Worm (Caenorhabditis elegans): ENCODE measurements around the gene hsp-90.

DNA sequence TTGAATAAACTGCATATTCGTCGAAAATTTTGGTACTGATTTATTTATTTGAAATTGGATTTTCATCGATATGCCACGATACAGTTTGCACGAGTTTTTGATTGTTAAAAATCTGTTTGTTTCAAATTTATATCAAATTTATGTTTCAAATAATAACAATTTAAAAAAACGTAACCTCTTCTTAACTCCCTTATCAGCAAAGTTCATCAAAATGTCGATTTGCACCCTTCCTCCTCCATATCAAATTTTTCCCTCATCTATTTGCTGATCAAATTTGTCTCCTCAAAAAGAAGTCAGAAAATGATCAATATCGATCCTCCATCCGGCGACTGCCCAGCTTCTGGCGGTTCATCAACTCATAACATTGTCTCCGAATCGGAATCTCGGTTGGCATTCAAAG, 26.4 kb downstream of the hsp-90 start, which contains the start of gene ssp-33:
- TF ChIP-seq lin-39 (tag; optimal IDR thresholded peaks at IDR 0.05) (no peak), ceh-16 (tag; optimal IDR thresholded peaks at IDR 0.05) (no peak), ama-1 (optimal IDR thresholded peaks at IDR 0.05) (no peak), unc-62 (GFP tag; optimal IDR thresholded peaks at IDR 0.05) (no peak), nhr-12 (tag; optimal IDR thresholded peaks at IDR 0.05) (no peak), egl-27 (tag; optimal IDR thresholded peaks at IDR 0.05) (no peak), zag-1 (tag; optimal IDR thresholded peaks at IDR 0.05) (no peak), nhr-77 (tag; optimal IDR thresholded peaks at IDR 0.05) (no peak), lin-11 (tag; optimal IDR thresholded peaks at IDR 0.05) (no peak)

All from whole organism, L2 larva.